Fruit fly (Drosophila melanogaster): Measurements from ENCODE around the gene CG33493.
A peak's percentile ranks its signal among the peaks of the same experiment; 100 is the strongest.

Gene CG33493

dm6 chr3L:10678545-10679067, 14.4 kb downstream of the CG33493 start (continued):
- TF ChIP-seq CG4820 (GFP tag; optimal IDR thresholded peaks at IDR 0.05) (peak; percentile 86), sd (tag; optimal IDR thresholded peaks at IDR 0.05) (peak; percentile 91), fd64A (GFP tag; optimal IDR thresholded peaks at IDR 0.05) (peak; percentile 82), CG10366 (GFP tag; IDR thresholded peaks at IDR 0.05) (peak; percentile 90), CG4707 (GFP tag; optimal IDR thresholded peaks at IDR 0.05) (peak; percentile 80), Stat92E (GFP tag; optimal IDR thresholded peaks at IDR 0.05) (peak in 1 of 3 experiments; percentile 86), chm (GFP tag; IDR thresholded peaks at IDR 0.05) (peak; percentile 88), Sox102F (GFP tag; optimal IDR thresholded peaks at IDR 0.05) (peak; percentile 94), CG15011 (GFP tag; optimal IDR thresholded peaks at IDR 0.05) (peak; percentile 94), gcm (GFP tag; optimal IDR thresholded peaks at IDR 0.05) (peak; percentile 98), ro (GFP tag; IDR thresholded peaks at IDR 0.05) (peak; percentile 93; the same call in 1 of the 2 replicates), Mad (GFP tag; optimal IDR thresholded peaks at IDR 0.05) (peak; percentile 82), ash1 (GFP tag; optimal IDR thresholded peaks at IDR 0.05) (no peak), slou (GFP tag; optimal IDR thresholded peaks at IDR 0.05) (peak; percentile 72), Fer2 (tag; optimal IDR thresholded peaks at IDR 0.05) (peak; percentile 88), CG17328 (GFP tag; IDR thresholded peaks at IDR 0.05) (peak; percentile 94), CG14441 (GFP tag; IDR thresholded peaks at IDR 0.05) (peak; percentile 88), Sry-β (GFP tag; optimal IDR thresholded peaks at IDR 0.05) (peak; percentile 61), ewg (GFP tag; optimal IDR thresholded peaks at IDR 0.05) (peak; percentile 85), Ets65A (GFP tag) (peak; percentile 98), scrt (GFP tag; optimal IDR thresholded peaks at IDR 0.05) (peak; percentile 90), CG2120 (GFP tag; optimal IDR thresholded peaks at IDR 0.05) (peak; percentile 96), en (GFP tag; optimal IDR thresholded peaks at IDR 0.05) (peak; percentile 88), so (GFP tag; IDR thresholded peaks at IDR 0.05) (peak; percentile 94; the same call in 2 of the 3 replicates), CG12391 (tag; optimal IDR thresholded peaks at IDR 0.05) (peak; percentile 97), NFAT (GFP tag; IDR thresholded peaks at IDR 0.05) (peak; percentile 81), psq (GFP tag; optimal IDR thresholded peaks at IDR 0.05) (peak; percentile 63), CG18476 (GFP tag; optimal IDR thresholded peaks at IDR 0.05) (peak; percentile 95), jing (GFP tag; optimal IDR thresholded peaks at IDR 0.05) (peak; percentile 77), Eip74EF (GFP tag; optimal IDR thresholded peaks at IDR 0.05) (peak in 1 of 2 experiments; percentile 97), Lpt (GFP tag; optimal IDR thresholded peaks at IDR 0.05) (no peak), CG11560 (tag; IDR thresholded peaks at IDR 0.05) (peak; percentile 80), lab (GFP tag; optimal IDR thresholded peaks at IDR 0.05) (peak; percentile 96), Tbp (GFP tag; optimal IDR thresholded peaks at IDR 0.05) (no peak), CG3065 (GFP tag; optimal IDR thresholded peaks at IDR 0.05) (peak; percentile 30), hb (GFP tag; IDR thresholded peaks at IDR 0.05; ENCODE audit: partially characterized antibody) (no peak), Sry-δ (GFP tag; optimal IDR thresholded peaks at IDR 0.05) (peak; percentile 46), cwo (GFP tag; optimal IDR thresholded peaks at IDR 0.05) (peak; percentile 94), trh (GFP tag; optimal IDR thresholded peaks at IDR 0.05) (peak; percentile 85), otp (GFP tag; IDR thresholded peaks at IDR 0.05) (peak; percentile 76), ttk (GFP tag; IDR thresholded peaks at IDR 0.05) (peak; percentile 93), Xbp1 (GFP tag; optimal IDR thresholded peaks at IDR 0.05) (peak; percentile 92), CG5180 (GFP tag; optimal IDR thresholded peaks at IDR 0.05) (peak; percentile 90), Jarid2 (GFP tag; optimal IDR thresholded peaks at IDR 0.05) (peak; percentile 79), Hr3 (GFP tag; optimal IDR thresholded peaks at IDR 0.05) (peak; percentile 93), CG10431 (GFP tag; optimal IDR thresholded peaks at IDR 0.05) (peak; percentile 92), CG9215 (GFP tag; IDR thresholded peaks at IDR 0.05) (peak; percentile 91), CG14050 (GFP tag; IDR thresholded peaks at IDR 0.05) (peak; percentile 88), her (GFP tag; optimal IDR thresholded peaks at IDR 0.05) (peak; percentile 84), HmgD (GFP tag; optimal IDR thresholded peaks at IDR 0.05) (peak; percentile 60)

All from whole organism, embryonic.